Fruit fly (Drosophila melanogaster) whole organism, pupa: ENCODE data around the gene CG16952.

Experiments
- CG10348 ChIP-seq: fragments of 200-800 bp; sonication (Bioruptor generic); IDR thresholded peaks from 2 replicates; pipeline ENCODE4 v1.3.6; 2022; ENCODE audit warnings: missing biosample characterization, missing genetic modification characterization
- CG12605 ChIP-seq: fragments of 200-800 bp; sonication (Bioruptor generic); IDR thresholded peaks from 2 replicates; pipeline ENCODE4 v1.3.6; 2022; ENCODE audit warnings: missing biosample characterization, missing genetic modification characterization
- CG13204 ChIP-seq: fragments of 200-800 bp; sonication (Bioruptor generic); optimal IDR thresholded peaks from 2 replicates; lab custom pipeline; 2018; ENCODE audit warnings: missing biosample characterization, mild to moderate bottlenecking, missing genetic modification characterization, moderate library complexity
- CG14655 ChIP-seq: fragments of 200-800 bp; sonication (Bioruptor generic); optimal IDR thresholded peaks from 3 replicates; lab custom pipeline; 2017; ENCODE audit warnings: mild to moderate bottlenecking, missing biosample characterization, missing genetic modification reagents, missing genetic modification characterization
- CG15710 ChIP-seq: fragments of 200-800 bp; sonication (Bioruptor generic); optimal IDR thresholded peaks from 2 replicates; lab custom pipeline; 2018; ENCODE audit warnings: missing biosample characterization, mild to moderate bottlenecking, missing genetic modification characterization, moderate library complexity
- CG17806 ChIP-seq: fragments of 200-800 bp; sonication (Bioruptor generic); optimal IDR thresholded peaks from 2 replicates; lab custom pipeline; 2018; ENCODE audit warnings: missing biosample characterization, mild to moderate bottlenecking, missing genetic modification characterization, moderate library complexity
- CG32121 ChIP-seq: fragments of 200-800 bp; sonication (Bioruptor generic); IDR thresholded peaks from 2 replicates; pipeline ENCODE4 v1.3.6; 2022; ENCODE audit warnings: missing biosample characterization, missing genetic modification characterization
- CG34367 ChIP-seq: fragments of 200-800 bp; sonication (Bioruptor generic); optimal IDR thresholded peaks from 2 replicates; lab custom pipeline; 2018; ENCODE audit warnings: missing biosample characterization, mild to moderate bottlenecking, missing genetic modification characterization
- CG4496 ChIP-seq: fragments of 200-800 bp; sonication (Bioruptor generic); IDR thresholded peaks from 3 replicates; pipeline ENCODE4 v1.3.6; 2022; ENCODE audit warnings: missing biosample characterization, missing genetic modification characterization
- CG8159 ChIP-seq: fragments of 200-800 bp; sonication (Bioruptor generic); optimal IDR thresholded peaks from 3 replicates; lab custom pipeline; 2018; ENCODE audit warnings: missing biosample characterization, mild to moderate bottlenecking, missing genetic modification characterization, moderate library complexity
- CG8301 ChIP-seq: fragments of 200-800 bp; sonication (Bioruptor generic); optimal IDR thresholded peaks from 2 replicates; lab custom pipeline; 2018; ENCODE audit warnings: missing biosample characterization, mild to moderate bottlenecking, missing genetic modification characterization
- CG9948 ChIP-seq: fragments of 200-800 bp; sonication (Bioruptor generic); optimal IDR thresholded peaks from 2 replicates; lab custom pipeline; 2018; ENCODE audit warnings: missing biosample characterization, mild to moderate bottlenecking, missing genetic modification characterization, moderate library complexity
- D1 ChIP-seq: fragments of 200-800 bp; sonication (Bioruptor generic); optimal IDR thresholded peaks from 2 replicates; lab custom pipeline; 2018; ENCODE audit warnings: missing biosample characterization, mild to moderate bottlenecking, missing genetic modification characterization, moderate library complexity
- EcR ChIP-seq: fragments of 200-800 bp; sonication (Bioruptor generic); optimal IDR thresholded peaks from 3 replicates; lab custom pipeline; 2019; ENCODE audit warnings: missing biosample characterization, missing genetic modification characterization, mild to moderate bottlenecking, moderate library complexity, missing genetic modification reagents
- Ets98B ChIP-seq: fragments of 200-800 bp; sonication (Bioruptor generic); IDR thresholded peaks from 2 replicates; pipeline ENCODE4 v1.3.6; 2022; ENCODE audit warnings: missing biosample characterization, missing genetic modification characterization
- Pif1A ChIP-seq: fragments of 200-800 bp; sonication (Bioruptor generic); optimal IDR thresholded peaks from 3 replicates; lab custom pipeline; 2016; ENCODE audit warnings: missing biosample characterization, missing genetic modification characterization
- Pif1B ChIP-seq: fragments of 200-800 bp; sonication (Bioruptor generic); optimal IDR thresholded peaks from 3 replicates; lab custom pipeline; 2016; ENCODE audit warnings: missing biosample characterization, missing genetic modification characterization
- Snoo ChIP-seq: fragments of 200-800 bp; sonication (Bioruptor generic); optimal IDR thresholded peaks from 3 replicates; lab custom pipeline; 2017; ENCODE audit warnings: missing biosample characterization, mild to moderate bottlenecking, missing genetic modification characterization, inconsistent platforms
- fd96Ca ChIP-seq: fragments of 200-800 bp; sonication (Bioruptor generic); IDR thresholded peaks from 3 replicates; pipeline ENCODE4 v1.3.6; 2022; ENCODE audit warnings: missing biosample characterization, missing genetic modification characterization
- gl ChIP-seq: fragments of 200-800 bp; sonication (Bioruptor generic); optimal IDR thresholded peaks from 2 replicates; lab custom pipeline; 2018; ENCODE audit warnings: missing biosample characterization, mild to moderate bottlenecking, missing genetic modification characterization
- rn ChIP-seq: fragments of 200-800 bp; sonication (Bioruptor generic); IDR thresholded peaks from 2 replicates; pipeline ENCODE4 v1.3.6; 2022; ENCODE audit warnings: missing biosample characterization, missing genetic modification characterization

Gene CG16952

dm6 chrX:15840003-15840402 lies 30.0 kb upstream of the CG16952 start:
- TF ChIP-seq CG15710 (tag; lab: Kevin White, UChicago) (no peak), CG4496 (GFP tag; lab: Robert Waterston, UW) (no peak), fd96Ca (no peak), CG32121 (GFP tag; lab: Robert Waterston, UW) (no peak), Snoo (tag; lab: Kevin White, UChicago) (no peak)

- TF ChIP-seq CG17806 (tag; lab: Kevin White, UChicago) (no peak), gl (tag; lab: Kevin White, UChicago) (no peak), CG8159 (tag; lab: Kevin White, UChicago) (no peak), Pif1B (GFP tag; lab: Kevin White, UChicago) (no peak), fd96Ca (no peak), Ets98B (GFP tag; lab: Robert Waterston, UW) (no peak), CG13204 (no peak), CG12605 (GFP tag; lab: Robert Waterston, UW) (no peak), CG4496 (GFP tag; lab: Robert Waterston, UW) (no peak), CG34367 (tag; lab: Kevin White, UChicago) (no peak), CG15710 (tag; lab: Kevin White, UChicago) (no peak), CG32121 (GFP tag; lab: Robert Waterston, UW) (no peak), Snoo (tag; lab: Kevin White, UChicago) (no peak), EcR (GFP tag; lab: Kevin White, UChicago) (no peak), Pif1A (GFP tag; lab: Kevin White, UChicago) (no peak), CG10348 (GFP tag; lab: Robert Waterston, UW) (no peak), CG9948 (tag; lab: Kevin White, UChicago) (no peak), CG14655 (no peak), D1 (tag; lab: Kevin White, UChicago) (no peak), CG8301 (tag; lab: Kevin White, UChicago) (no peak)
Measured at dm6 chrX:15841346-15841745, 28.6 kb upstream of the CG16952 start.

- TF ChIP-seq Snoo (tag; lab: Kevin White, UChicago) (peak; percentile 60), CG15710 (tag; lab: Kevin White, UChicago) (peak; percentile 22), CG9948 (tag; lab: Kevin White, UChicago) (peak; percentile 3), CG17806 (tag; lab: Kevin White, UChicago) (no peak), CG4496 (GFP tag; lab: Robert Waterston, UW) (peak; percentile 82), CG13204 (no peak), CG32121 (GFP tag; lab: Robert Waterston, UW) (peak; percentile 47; the same call in 1 of the 2 replicates), Pif1B (GFP tag; lab: Kevin White, UChicago) (peak; percentile 52), rn (GFP tag; lab: Robert Waterston, UW) (peak; percentile 55)
- TF ChIP-seq, all 21 proteins: peak for 7
Measured at dm6 chrX:15844139-15844538, 25.8 kb upstream of the CG16952 start, which contains the start of the genes ArgRS and CG8578. Gene ArgRS (minus strand): TSS chrX:15844145. Gene CG8578 (plus strand): TSS chrX:15844476.

dm6 chrX:15849021-15849420 lies 21.0 kb upstream of the CG16952 start, which contains the start of gene sun:
Gene sun (minus strand): TSS chrX:15849258.
- TF ChIP-seq CG4496 (GFP tag; lab: Robert Waterston, UW) = no peak
- TF ChIP-seq Pif1B (GFP tag; lab: Kevin White, UChicago) = no peak
- TF ChIP-seq EcR (GFP tag; lab: Kevin White, UChicago) = no peak
- TF ChIP-seq CG15710 (tag; lab: Kevin White, UChicago) = no peak
- no peak for TF ChIP-seq Snoo (tag; lab: Kevin White, UChicago)
- no peak for TF ChIP-seq D1 (tag; lab: Kevin White, UChicago)
- TF ChIP-seq fd96Ca = no peak
- TF ChIP-seq rn (GFP tag; lab: Robert Waterston, UW) = no peak
- no peak for TF ChIP-seq CG14655
- TF ChIP-seq Pif1A (GFP tag; lab: Kevin White, UChicago) = no peak
- no peak for TF ChIP-seq CG13204
- no peak for TF ChIP-seq CG12605 (GFP tag; lab: Robert Waterston, UW)
- no peak for TF ChIP-seq gl (tag; lab: Kevin White, UChicago)
- no peak for TF ChIP-seq CG17806 (tag; lab: Kevin White, UChicago)
- no peak for TF ChIP-seq CG8301 (tag; lab: Kevin White, UChicago)
- no peak for TF ChIP-seq CG32121 (GFP tag; lab: Robert Waterston, UW)
- TF ChIP-seq CG8159 (tag; lab: Kevin White, UChicago) = no peak

dm6 chrX:15852815-15853542 lies 17.0 kb upstream of the CG16952 start, which contains the start of the genes UBL3 and CG15914:
Gene UBL3 (minus strand): TSS chrX:15853175.
Gene CG15914 (plus strand): TSS chrX:15853421.
- TF ChIP-seq CG12605 (GFP tag; lab: Robert Waterston, UW) = no peak
- no peak for TF ChIP-seq CG34367 (tag; lab: Kevin White, UChicago)
- TF ChIP-seq CG8159 (tag; lab: Kevin White, UChicago) = no peak
- TF ChIP-seq Pif1B (GFP tag; lab: Kevin White, UChicago) = peak; percentile 25
- no peak for TF ChIP-seq gl (tag; lab: Kevin White, UChicago)
- no peak for TF ChIP-seq fd96Ca
- no peak for TF ChIP-seq CG8301 (tag; lab: Kevin White, UChicago)
